Worm (Caenorhabditis elegans) whole organism, midembryonic: ENCODE results near the gene R02D5.4.

Experiments
- klf-2 ChIP-seq: fragments of 200-800 bp; sonication (Bioruptor generic); conservative IDR thresholded peaks from 2 replicates; pipeline ENCODE4 v1.3.6; 2022; ENCODE audit warnings: missing genetic modification reagents, missing genetic modification characterization, missing compliant biosample characterization
- ref-1 ChIP-seq: fragments of 200-800 bp; sonication (Bioruptor generic); conservative IDR thresholded peaks from 2 replicates; pipeline ENCODE4 v1.3.6; 2022; ENCODE audit warnings: missing genetic modification reagents, missing genetic modification characterization, missing compliant biosample characterization
- tab-1 ChIP-seq: fragments of 200-800 bp; sonication (Bioruptor generic); IDR thresholded peaks from 2 replicates; pipeline ENCODE4 v1.3.6; 2022; ENCODE audit warnings: missing genetic modification characterization, missing compliant biosample characterization

DNA sequence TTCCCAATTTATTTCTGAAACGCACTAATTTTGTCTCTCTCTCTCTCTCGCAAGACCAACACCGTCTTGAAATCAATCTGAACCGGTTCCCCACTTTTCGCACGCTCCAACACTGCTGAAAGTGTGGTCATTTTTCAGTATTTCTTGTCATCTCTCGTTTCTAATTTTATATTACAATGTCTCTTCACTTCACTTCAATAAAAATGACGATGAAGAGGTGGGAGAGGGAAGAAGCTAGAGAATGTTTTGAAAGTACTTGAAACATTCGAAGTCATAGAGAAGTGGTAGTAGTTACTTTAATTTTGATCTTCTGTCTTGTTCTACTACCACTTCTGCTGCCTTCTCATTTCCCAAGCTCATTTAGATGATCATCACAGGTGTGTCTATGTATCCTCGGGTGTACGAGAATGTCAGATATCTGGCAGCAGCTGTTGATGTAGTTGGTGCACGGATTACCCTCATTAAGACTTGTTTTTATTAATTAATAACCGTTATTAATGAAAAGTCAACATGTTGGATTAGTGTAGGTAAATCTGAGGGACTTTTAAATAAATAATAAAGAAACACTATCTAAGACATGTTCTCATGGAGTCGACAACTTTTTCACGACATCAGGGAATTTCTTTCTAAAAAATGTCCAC lies 46.3 kb downstream of the R02D5.4 start:
- TF ChIP-seq ref-1 (GFP tag; lab: Robert Waterston, UW) (no peak), tab-1 (GFP tag; lab: Robert Waterston, UW) (no peak), klf-2 (no peak)
